Fruit fly (Drosophila melanogaster): ENCODE data around the gene CG31089.

dm6 chr3R:25885136-25885535 is 17.3 kb upstream of the CG31089 start:
- TF ChIP-seq CG14655 (GFP tag; optimal IDR thresholded peaks at IDR 0.05), result no peak
- TF ChIP-seq Pif1A (GFP tag; optimal IDR thresholded peaks at IDR 0.05), result no peak
- TF ChIP-seq rn (GFP tag; IDR thresholded peaks at IDR 0.05), result no peak
- no peak for TF ChIP-seq CG8159 (tag; optimal IDR thresholded peaks at IDR 0.05)
- peak; percentile 8 for TF ChIP-seq EcR (GFP tag; optimal IDR thresholded peaks at IDR 0.05)
- TF ChIP-seq CG34367 (tag; optimal IDR thresholded peaks at IDR 0.05), result no peak
- no peak for TF ChIP-seq gl (tag; optimal IDR thresholded peaks at IDR 0.05)
- no peak for TF ChIP-seq Snoo (tag; optimal IDR thresholded peaks at IDR 0.05)
- no peak for TF ChIP-seq Pif1B (GFP tag; optimal IDR thresholded peaks at IDR 0.05)
- no peak for TF ChIP-seq CG4496 (GFP tag; IDR thresholded peaks at IDR 0.05)

Data from whole organism, pupa.